Worm (Caenorhabditis elegans) whole organism, mixed stage, embryonic: Measurements from ENCODE around the gene ceh-37.

Experiments used
- M03D4.4 ChIP-seq: sonication (generic microtip); optimal IDR thresholded peaks from 2 replicates; lab custom pipeline; 2017; ENCODE audit warnings: mild to moderate bottlenecking, missing genetic modification characterization, missing compliant biosample characterization
- bed-3 ChIP-seq: fragments of 200-800 bp; sonication (Bioruptor generic); optimal IDR thresholded peaks from 3 replicates; lab custom pipeline; 2018; ENCODE audit warnings: mild to moderate bottlenecking, missing genetic modification characterization, moderate library complexity, missing compliant biosample characterization
- ceh-43 ChIP-seq: fragments of 200-800 bp; sonication (Bioruptor generic); optimal IDR thresholded peaks from 2 replicates; lab custom pipeline; 2018; ENCODE audit warnings: mild to moderate bottlenecking, missing genetic modification characterization, moderate library complexity, missing compliant biosample characterization
- ceh-83 ChIP-seq: fragments of 200-800 bp; sonication (Bioruptor generic); optimal IDR thresholded peaks from 2 replicates; lab custom pipeline; 2018; ENCODE audit warnings: mild to moderate bottlenecking, missing genetic modification characterization, missing compliant biosample characterization
- cnd-1 ChIP-seq: fragments of 200-800 bp; sonication (Bioruptor generic); optimal IDR thresholded peaks from 2 replicates; lab custom pipeline; 2018; ENCODE audit warnings: mild to moderate bottlenecking, missing genetic modification characterization, missing compliant biosample characterization
- drap-1 ChIP-seq: fragments of 200-800 bp; sonication (Bioruptor generic); optimal IDR thresholded peaks from 3 replicates; lab custom pipeline; 2018; ENCODE audit warnings: mild to moderate bottlenecking, missing genetic modification characterization, missing compliant biosample characterization
- elt-1 ChIP-seq: sonication (generic microtip); optimal IDR thresholded peaks from 2 replicates; lab custom pipeline; 2017; ENCODE audit warnings: missing genetic modification characterization, mild to moderate bottlenecking, missing compliant biosample characterization, antibody characterized with exemption, moderate library complexity, borderline replicate concordance; ENCODE audit not compliant: insufficient read depth
- flh-1 ChIP-seq: fragments of 200-800 bp; sonication (Bioruptor generic); optimal IDR thresholded peaks from 2 replicates; lab custom pipeline; 2018; ENCODE audit warnings: mild to moderate bottlenecking, missing genetic modification characterization, moderate library complexity, missing compliant biosample characterization
- ham-2 ChIP-seq: fragments of 200-800 bp; sonication (Bioruptor generic); optimal IDR thresholded peaks from 2 replicates; lab custom pipeline; 2018; ENCODE audit warnings: mild to moderate bottlenecking, missing genetic modification characterization, missing compliant biosample characterization
- hlh-1 ChIP-seq: fragments of 150-350 bp; optimal IDR thresholded peaks from 2 replicates; lab custom pipeline; 2014; ENCODE audit warnings: missing biosample characterization, missing genetic modification reagents, missing genetic modification characterization
- lin-13 ChIP-seq: fragments of 150-350 bp; optimal IDR thresholded peaks from 2 replicates; lab custom pipeline; 2014; ENCODE audit warnings: missing biosample characterization, missing genetic modification characterization
- lin-32 ChIP-seq: fragments of 200-800 bp; sonication (Bioruptor generic); optimal IDR thresholded peaks from 2 replicates; lab custom pipeline; 2018; ENCODE audit warnings: mild to moderate bottlenecking, missing genetic modification characterization, missing compliant biosample characterization
- lsy-2 ChIP-seq: fragments of 150-350 bp; optimal IDR thresholded peaks from 2 replicates; lab custom pipeline; 2014; ENCODE audit warnings: missing biosample characterization, missing genetic modification characterization
- mab-5 ChIP-seq: fragments of 150-350 bp; optimal IDR thresholded peaks from 2 replicates; lab custom pipeline; 2014; ENCODE audit warnings: missing biosample characterization, missing genetic modification characterization
- mep-1 ChIP-seq: fragments of 150-350 bp; optimal IDR thresholded peaks from 2 replicates; lab custom pipeline; 2017; ENCODE audit warnings: missing biosample characterization, missing genetic modification reagents, missing genetic modification characterization, inconsistent platforms
- mls-2 ChIP-seq: sonication (generic microtip); optimal IDR thresholded peaks from 2 replicates; lab custom pipeline; 2016; ENCODE audit warnings: mild to moderate bottlenecking, missing genetic modification characterization, moderate library complexity, missing compliant biosample characterization
- nhr-12 ChIP-seq: fragments of 150-350 bp; optimal IDR thresholded peaks from 2 replicates; lab custom pipeline; 2014; ENCODE audit warnings: missing biosample characterization, missing genetic modification characterization
- nhr-2 ChIP-seq: fragments of 150-350 bp; optimal IDR thresholded peaks from 2 replicates; lab custom pipeline; 2014; ENCODE audit warnings: missing biosample characterization, missing genetic modification characterization
- nhr-237 ChIP-seq: fragments of 150-350 bp; optimal IDR thresholded peaks from 2 replicates; lab custom pipeline; 2014; ENCODE audit warnings: missing biosample characterization, missing genetic modification characterization
- nhr-28 ChIP-seq: fragments of 150-350 bp; optimal IDR thresholded peaks from 2 replicates; lab custom pipeline; 2014; ENCODE audit warnings: missing biosample characterization, missing genetic modification characterization
- nhr-76 ChIP-seq: sonication (generic microtip); optimal IDR thresholded peaks from 2 replicates; lab custom pipeline; 2017; ENCODE audit warnings: missing biosample characterization, missing genetic modification characterization
- pha-4 ChIP-seq: fragments of 150-350 bp; optimal IDR thresholded peaks from 2 replicates; lab custom pipeline; 2018; ENCODE audit warnings: missing biosample characterization, missing genetic modification reagents, missing genetic modification characterization
- sem-2 ChIP-seq: fragments of 200-800 bp; sonication (Bioruptor generic); optimal IDR thresholded peaks from 2 replicates; lab custom pipeline; 2018; ENCODE audit warnings: mild to moderate bottlenecking, missing genetic modification characterization, missing compliant biosample characterization
- snpc-4 ChIP-seq: fragments of 150-350 bp; optimal IDR thresholded peaks from 2 replicates; lab custom pipeline; 2014; ENCODE audit warnings: missing biosample characterization, missing genetic modification characterization
- sptf-1 ChIP-seq: sonication (generic microtip); optimal IDR thresholded peaks from 2 replicates; lab custom pipeline; 2017; ENCODE audit warnings: mild to moderate bottlenecking, missing genetic modification characterization, moderate library complexity, missing compliant biosample characterization
- tbx-8 ChIP-seq: fragments of 200-800 bp; sonication (Bioruptor generic); optimal IDR thresholded peaks from 2 replicates; lab custom pipeline; 2018; ENCODE audit warnings: mild to moderate bottlenecking, missing genetic modification characterization, moderate library complexity, missing compliant biosample characterization
- unc-39 ChIP-seq: fragments of 150-350 bp; optimal IDR thresholded peaks from 2 replicates; lab custom pipeline; 2014; ENCODE audit warnings: missing biosample characterization, missing genetic modification characterization
- unc-62 ChIP-seq: fragments of 150-350 bp; optimal IDR thresholded peaks from 2 replicates; lab custom pipeline; 2014; ENCODE audit warnings: missing biosample characterization, missing genetic modification reagents, missing genetic modification characterization
- zip-8 ChIP-seq: fragments of 150-350 bp; optimal IDR thresholded peaks from 2 replicates; lab custom pipeline; 2014; ENCODE audit warnings: missing biosample characterization, missing genetic modification characterization
- ztf-11 ChIP-seq: fragments of 150-350 bp; optimal IDR thresholded peaks from 2 replicates; lab custom pipeline; 2014; ENCODE audit warnings: missing biosample characterization, missing genetic modification characterization

Gene ceh-37

ce11 chrX:14231987-14232386 lies 24.2 kb upstream of the ceh-37 start:
- TF ChIP-seq sem-2 (GFP tag; lab: Kevin White, UChicago): no peak
- TF ChIP-seq elt-1 (tag; lab: Kevin White, UChicago): no peak
- no peak for TF ChIP-seq pha-4
- TF ChIP-seq bed-3 (GFP tag; lab: Kevin White, UChicago): no peak
- no peak for TF ChIP-seq flh-1 (GFP tag; lab: Kevin White, UChicago)
- no peak for TF ChIP-seq lin-13 (tag; lab: Kevin White, UChicago)
- TF ChIP-seq sptf-1 (tag; lab: Kevin White, UChicago): no peak
- TF ChIP-seq ztf-11 (tag; lab: Kevin White, UChicago): no peak
- TF ChIP-seq nhr-28 (tag; lab: Kevin White, UChicago): no peak
- no peak for TF ChIP-seq nhr-12 (tag; lab: Kevin White, UChicago)
- no peak for TF ChIP-seq drap-1 (GFP tag; lab: Kevin White, UChicago)
- no peak for TF ChIP-seq tbx-8 (GFP tag; lab: Kevin White, UChicago)
- TF ChIP-seq lsy-2 (tag; lab: Kevin White, UChicago): no peak
- no peak for TF ChIP-seq lin-32 (GFP tag; lab: Kevin White, UChicago)
- TF ChIP-seq ceh-43 (GFP tag; lab: Kevin White, UChicago): no peak
- no peak for TF ChIP-seq mab-5 (tag; lab: Kevin White, UChicago)
- TF ChIP-seq cnd-1: no peak
- TF ChIP-seq zip-8 (tag; lab: Kevin White, UChicago): no peak
- no peak for TF ChIP-seq nhr-237 (tag; lab: Kevin White, UChicago)
- TF ChIP-seq unc-62 (GFP tag; lab: Kevin White, UChicago): no peak
- TF ChIP-seq, all 35 proteins: peak for 0

DNA sequence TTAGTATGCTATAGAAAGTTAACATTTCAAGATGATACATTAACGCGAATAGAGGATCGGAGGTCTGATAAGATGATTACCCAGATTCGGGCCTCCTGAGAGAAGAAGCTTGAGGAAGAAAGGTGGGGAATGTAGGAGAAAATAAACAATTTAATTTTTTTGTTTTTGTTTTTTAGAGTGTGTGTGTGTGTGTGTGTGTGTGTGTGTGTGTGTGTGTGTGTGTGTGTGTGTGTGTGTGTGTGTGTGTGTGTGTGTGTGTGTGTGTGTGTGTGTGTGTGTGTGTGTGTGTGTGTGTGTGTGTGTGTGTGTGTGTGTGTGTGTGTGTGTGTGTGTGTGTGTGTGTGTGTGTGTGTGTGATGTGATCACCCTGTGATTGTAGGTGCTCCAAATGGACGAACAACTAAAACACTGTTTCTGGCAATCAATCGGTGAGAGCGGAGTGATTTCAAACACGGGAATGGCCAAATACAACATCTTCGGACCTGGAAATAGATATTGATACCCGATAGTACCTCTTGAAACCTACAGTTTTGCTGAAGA lies 21.6 kb upstream of the ceh-37 start:
- TF ChIP-seq sptf-1 (tag; lab: Kevin White, UChicago) (peak; percentile 73), drap-1 (GFP tag; lab: Kevin White, UChicago) (peak; percentile 36), cnd-1 (peak; percentile 33), mls-2 (tag; lab: Kevin White, UChicago) (peak; percentile 23), bed-3 (GFP tag; lab: Kevin White, UChicago) (peak; percentile 33), sem-2 (GFP tag; lab: Kevin White, UChicago) (peak; percentile 18), M03D4.4 (peak; percentile 47)
- TF ChIP-seq, all 35 proteins: peak for 7; not testable (repeated sequence) for 28

DNA sequence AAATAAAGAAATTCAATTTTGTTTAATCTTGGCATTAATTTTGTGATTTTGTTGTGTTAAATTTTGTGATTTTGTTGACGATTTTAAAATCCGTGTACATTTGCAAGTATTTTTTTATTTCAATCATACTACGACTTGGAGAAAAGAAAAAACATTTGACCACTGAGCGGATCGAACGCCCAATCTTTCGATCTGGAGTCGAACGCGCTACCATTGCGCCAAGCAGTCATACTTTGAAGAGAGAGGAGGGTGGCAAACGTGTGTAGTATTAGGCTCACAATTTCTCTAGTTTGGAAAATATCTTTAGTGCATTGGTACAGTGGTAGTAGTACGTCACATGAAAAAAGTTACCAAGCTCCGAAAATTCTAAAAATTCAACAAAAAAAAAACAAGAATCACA lies 21.0 kb upstream of the ceh-37 start:
- TF ChIP-seq ham-2 (GFP tag; lab: Kevin White, UChicago) (no peak), M03D4.4 (peak; percentile 28), elt-1 (tag; lab: Kevin White, UChicago) (no peak), nhr-12 (tag; lab: Kevin White, UChicago) (no peak), ceh-83 (peak; percentile 66)

- TF ChIP-seq sptf-1 (tag; lab: Kevin White, UChicago) (no peak), lsy-2 (tag; lab: Kevin White, UChicago) (no peak), cnd-1 (no peak), pha-4 (no peak)
These were observed 17.5 kb upstream of the ceh-37 start, which contains the start of gene cyp-13B2 for ce11 chrX:14225273-14225672. cyp-13B2 (plus strand) TSS chrX:14225573.

DNA sequence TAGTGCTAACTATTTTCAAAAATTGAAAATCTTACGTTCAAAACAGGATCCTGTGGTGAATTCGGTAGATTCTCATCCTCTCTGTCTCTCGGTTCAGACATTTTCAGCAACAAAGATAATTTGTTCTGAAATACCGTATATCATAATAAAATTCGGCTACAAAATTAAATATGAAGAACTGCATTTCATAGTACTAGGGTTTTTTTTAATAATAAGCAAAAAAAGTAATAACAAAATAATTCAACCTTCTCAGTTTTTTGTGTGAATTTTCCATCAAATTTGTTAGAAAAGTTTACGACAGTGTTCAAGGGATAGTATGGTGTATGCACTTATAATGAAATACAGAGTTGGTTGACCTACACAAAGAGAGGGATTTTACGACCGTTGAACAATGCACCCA lies 15.4 kb upstream of the ceh-37 start, which contains the start of gene K06G5.3:
Gene K06G5.3 (minus strand): TSS at position 101 of the 400 bp plus-strand sequence.
- TF ChIP-seq sptf-1 (tag; lab: Kevin White, UChicago) (no peak), mab-5 (tag; lab: Kevin White, UChicago) (no peak), unc-62 (GFP tag; lab: Kevin White, UChicago) (no peak), ztf-11 (tag; lab: Kevin White, UChicago) (no peak), snpc-4 (tag; lab: Kevin White, UChicago) (no peak), nhr-76 (tag; lab: Kevin White, UChicago) (no peak), bed-3 (GFP tag; lab: Kevin White, UChicago) (no peak), nhr-2 (tag; lab: Kevin White, UChicago) (no peak), nhr-12 (tag; lab: Kevin White, UChicago) (no peak), zip-8 (tag; lab: Kevin White, UChicago) (no peak), unc-39 (tag; lab: Kevin White, UChicago) (no peak), hlh-1 (tag; lab: Kevin White, UChicago) (no peak), M03D4.4 (no peak), mep-1 (tag; lab: Kevin White, UChicago) (no peak)
